Worm (Caenorhabditis elegans) whole organism, L4/young adult: ENCODE measurements around the gene grd-16.

Source experiments
- W03F9.2 ChIP-seq: fragments of 150-350 bp; optimal IDR thresholded peaks from 2 replicates; lab custom pipeline; 2014; ENCODE audit warnings: missing biosample characterization, missing genetic modification characterization
- dao-5 ChIP-seq: sonication (generic microtip); optimal IDR thresholded peaks from 2 replicates; lab custom pipeline; 2016; ENCODE audit warnings: missing genotype, missing genetic modification characterization, moderate library complexity, missing compliant biosample characterization

DNA sequence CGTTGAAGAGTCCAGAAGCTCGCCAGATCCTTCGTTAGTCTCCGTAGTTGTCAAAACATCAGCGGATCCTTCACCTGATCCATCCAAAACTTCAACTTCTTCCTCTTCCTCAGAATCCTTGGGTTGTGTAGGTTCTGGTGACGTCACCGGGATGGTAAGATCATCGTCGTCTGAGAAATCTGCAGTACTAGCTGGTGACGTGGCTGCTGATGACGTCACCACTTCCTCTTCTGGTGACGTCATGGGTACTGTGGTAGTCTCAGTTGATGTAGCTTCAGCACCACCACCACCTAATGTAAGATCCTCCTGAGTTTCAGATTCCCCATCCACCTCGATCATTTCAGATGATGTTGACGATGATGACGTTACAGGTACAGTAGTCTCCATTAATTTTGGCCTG, 15.1 kb upstream of the grd-16 start:
- no peak for TF ChIP-seq W03F9.2 (tag; lab: Kevin White, UChicago)
- no peak for TF ChIP-seq dao-5
